Worm (Caenorhabditis elegans) whole organism, L4 larva: ENCODE measurements around the gene fzr-1.
A peak's percentile ranks its signal among the peaks of the same experiment; 100 is the strongest.

ENCODE experiments used
- D1046.2 ChIP-seq: fragments of 200-800 bp; sonication (Bioruptor generic); IDR thresholded peaks from 2 replicates; pipeline ENCODE4 v1.3.6; 2022; ENCODE audit warnings: missing genetic modification characterization, missing compliant biosample characterization
- R02D3.7 ChIP-seq: fragments of 150-350 bp; sonication (generic microtip); optimal IDR thresholded peaks from 3 replicates; lab custom pipeline; 2014; ENCODE audit warnings: missing biosample characterization, missing genetic modification characterization
- T20F7.1 ChIP-seq: fragments of 200-800 bp; sonication (Bioruptor generic); optimal IDR thresholded peaks from 2 replicates; lab custom pipeline; 2018; ENCODE audit warnings: mild to moderate bottlenecking, missing genetic modification characterization, missing compliant biosample characterization
- T26A8.4 ChIP-seq: fragments of 200-800 bp; sonication (Bioruptor generic); IDR thresholded peaks from 2 replicates; pipeline ENCODE4 v1.3.6; 2022; ENCODE audit warnings: missing genetic modification characterization, missing compliant biosample characterization
- Y5F2A.4 ChIP-seq: fragments of 200-800 bp; sonication (Bioruptor generic); optimal IDR thresholded peaks from 2 replicates; lab custom pipeline; 2018; ENCODE audit warnings: mild to moderate bottlenecking, missing genetic modification characterization, missing compliant biosample characterization
- ZK337.2 ChIP-seq: fragments of 200-800 bp; sonication (Bioruptor generic); IDR thresholded peaks from 2 replicates; pipeline ENCODE4 v1.3.6; 2022; ENCODE audit warnings: missing genetic modification reagents, missing genetic modification characterization, missing compliant biosample characterization
- aly-2 ChIP-seq: sonication (generic microtip); optimal IDR thresholded peaks from 2 replicates; lab custom pipeline; 2018; ENCODE audit warnings: missing biosample characterization, missing genetic modification characterization
- ceh-32 ChIP-seq: sonication (generic microtip); optimal IDR thresholded peaks from 2 replicates; lab custom pipeline; 2016; ENCODE audit warnings: mild to moderate bottlenecking, missing genetic modification characterization, missing compliant biosample characterization; ENCODE audit not compliant: poor library complexity
- ceh-62 ChIP-seq: sonication (generic microtip); optimal IDR thresholded peaks from 2 replicates; lab custom pipeline; 2017; ENCODE audit warnings: missing biosample characterization, missing genetic modification characterization
- daf-16 ChIP-seq, 3 experiments: sonication (generic microtip); optimal IDR thresholded peaks; 2 replicates each; lab custom pipeline; 2016 to 2017; ENCODE audit warnings: missing genetic modification characterization in 3 of 3, missing genetic modification reagents in 3 of 3, mild to moderate bottlenecking in 2 of 3, missing compliant biosample characterization in 2 of 3, missing biosample characterization in 1 of 3, moderate library complexity in 1 of 3
- daf-19 ChIP-seq: fragments of 200-800 bp; sonication (Bioruptor generic); conservative IDR thresholded peaks from 2 replicates; pipeline ENCODE4 v1.3.6; 2022; ENCODE audit warnings: missing genetic modification characterization, missing compliant biosample characterization
- daf-8 ChIP-seq: fragments of 200-800 bp; sonication (Bioruptor generic); IDR thresholded peaks from 2 replicates; pipeline ENCODE4 v1.3.6; 2022; ENCODE audit warnings: missing genetic modification characterization, missing compliant biosample characterization
- dmd-8 ChIP-seq: fragments of 200-800 bp; sonication (Bioruptor generic); IDR thresholded peaks from 2 replicates; pipeline ENCODE4 v1.3.6; 2022; ENCODE audit warnings: missing genetic modification characterization, missing compliant biosample characterization
- dve-1 ChIP-seq: sonication (generic microtip); optimal IDR thresholded peaks from 2 replicates; lab custom pipeline; 2017; ENCODE audit warnings: antibody characterized with exemption, mild to moderate bottlenecking, missing genetic modification characterization, missing compliant biosample characterization; ENCODE audit not compliant: insufficient read depth
- gei-8 ChIP-seq: fragments of 200-800 bp; sonication (Bioruptor generic); optimal IDR thresholded peaks from 2 replicates; lab custom pipeline; 2018; ENCODE audit warnings: mild to moderate bottlenecking, missing genetic modification characterization, missing compliant biosample characterization
- hif-1 ChIP-seq, 2 experiments: sonication (generic microtip); optimal IDR thresholded peaks; 2 replicates each; lab custom pipeline; 2016 to 2017; ENCODE audit warnings: missing compliant biosample characterization in 2 of 2, missing genetic modification characterization in 2 of 2, missing genetic modification reagents in 2 of 2, missing genotype in 2 of 2, mild to moderate bottlenecking in 1 of 2
- hlh-11 ChIP-seq: fragments of 200-800 bp; sonication (Bioruptor generic); optimal IDR thresholded peaks from 2 replicates; lab custom pipeline; 2018; ENCODE audit warnings: mild to moderate bottlenecking, missing genetic modification characterization, missing compliant biosample characterization
- hmg-1.1 ChIP-seq: fragments of 200-800 bp; sonication (Bioruptor generic); IDR thresholded peaks from 2 replicates; pipeline ENCODE4 v1.3.6; 2022; ENCODE audit warnings: missing genetic modification reagents, missing genetic modification characterization, missing compliant biosample characterization
- jun-1 ChIP-seq: fragments of 150-350 bp; optimal IDR thresholded peaks from 2 replicates; lab custom pipeline; 2014; ENCODE audit warnings: missing biosample characterization, missing genetic modification reagents, missing genetic modification characterization
- lim-7 ChIP-seq: fragments of 200-800 bp; sonication (Bioruptor generic); IDR thresholded peaks from 2 replicates; pipeline ENCODE4 v1.3.6; 2022; ENCODE audit warnings: missing genetic modification characterization, missing compliant biosample characterization
- lin-15B ChIP-seq: fragments of 150-350 bp; sonication (generic microtip); optimal IDR thresholded peaks from 3 replicates; lab custom pipeline; 2014; ENCODE audit warnings: missing biosample characterization, missing genetic modification characterization
- lin-39 ChIP-seq: fragments of 150-350 bp; optimal IDR thresholded peaks from 2 replicates; lab custom pipeline; 2014; ENCODE audit warnings: missing biosample characterization, missing genetic modification reagents, missing genetic modification characterization
- lir-3 ChIP-seq: sonication (generic microtip); optimal IDR thresholded peaks from 2 replicates; lab custom pipeline; 2016; ENCODE audit warnings: mild to moderate bottlenecking, missing genetic modification characterization, missing compliant biosample characterization
- lsy-2 ChIP-seq, 2 experiments: fragments of 150-350 bp in 1 of 2; sonication (generic microtip) in 1 of 2; optimal IDR thresholded peaks; 2 replicates each; lab custom pipeline; 2014 to 2017; ENCODE audit warnings: missing biosample characterization in 2 of 2, missing genetic modification characterization in 2 of 2
- madf-9 ChIP-seq: fragments of 200-800 bp; sonication (Bioruptor generic); conservative IDR thresholded peaks from 2 replicates; pipeline ENCODE4 v1.3.6; 2022; ENCODE audit warnings: missing genetic modification reagents, missing genetic modification characterization, missing compliant biosample characterization
- mep-1 ChIP-seq: fragments of 150-350 bp; sonication (generic microtip); optimal IDR thresholded peaks from 3 replicates; lab custom pipeline; 2014; ENCODE audit warnings: missing biosample characterization, missing genetic modification characterization
- mes-2 ChIP-seq: sonication (generic microtip); optimal IDR thresholded peaks from 2 replicates; lab custom pipeline; 2016; ENCODE audit warnings: missing genotype, mild to moderate bottlenecking, missing genetic modification characterization, missing compliant biosample characterization; ENCODE audit not compliant: poor library complexity, severe bottlenecking
- mxl-2 ChIP-seq: fragments of 200-800 bp; sonication (Bioruptor generic); conservative IDR thresholded peaks from 2 replicates; pipeline ENCODE4 v1.3.6; 2022; ENCODE audit warnings: missing genetic modification reagents, missing genetic modification characterization, missing compliant biosample characterization
- mxl-3 ChIP-seq: fragments of 200-800 bp; sonication (Bioruptor generic); optimal IDR thresholded peaks from 2 replicates; lab custom pipeline; 2018; ENCODE audit warnings: mild to moderate bottlenecking, missing genetic modification characterization, missing compliant biosample characterization
- nhr-10 ChIP-seq: fragments of 150-350 bp; optimal IDR thresholded peaks from 2 replicates; lab custom pipeline; 2014; ENCODE audit warnings: missing biosample characterization, missing genetic modification characterization
- nhr-102 ChIP-seq: sonication (generic microtip); optimal IDR thresholded peaks from 2 replicates; lab custom pipeline; 2016; ENCODE audit warnings: mild to moderate bottlenecking, missing genetic modification characterization, moderate library complexity, missing compliant biosample characterization
- nhr-11 ChIP-seq: fragments of 150-350 bp; optimal IDR thresholded peaks from 2 replicates; lab custom pipeline; 2014; ENCODE audit warnings: missing biosample characterization, missing genetic modification characterization
- nhr-111 ChIP-seq: fragments of 200-800 bp; sonication (Bioruptor generic); optimal IDR thresholded peaks from 2 replicates; lab custom pipeline; 2018; ENCODE audit warnings: mild to moderate bottlenecking, missing genetic modification characterization, missing compliant biosample characterization
- nhr-237 ChIP-seq: sonication (generic microtip); optimal IDR thresholded peaks from 2 replicates; lab custom pipeline; 2017; ENCODE audit warnings: missing biosample characterization, missing genetic modification characterization
- nhr-28 ChIP-seq: fragments of 150-350 bp; optimal IDR thresholded peaks from 2 replicates; lab custom pipeline; 2014; ENCODE audit warnings: missing biosample characterization, missing genetic modification characterization
- nhr-41 ChIP-seq: fragments of 200-800 bp; sonication (Bioruptor generic); IDR thresholded peaks from 2 replicates; pipeline ENCODE4 v1.3.6; 2022; ENCODE audit warnings: missing genetic modification reagents, missing genetic modification characterization, missing compliant biosample characterization
- nhr-48 ChIP-seq: sonication (generic microtip); optimal IDR thresholded peaks from 2 replicates; lab custom pipeline; 2016; ENCODE audit warnings: mild to moderate bottlenecking, missing genetic modification characterization, missing compliant biosample characterization
- nhr-76 ChIP-seq: fragments of 150-350 bp; optimal IDR thresholded peaks from 2 replicates; lab custom pipeline; 2014; ENCODE audit warnings: missing biosample characterization, missing genetic modification characterization
- pha-4 ChIP-seq, 2 experiments: fragments of 150-350 bp in 1 of 2; fragments of 200-800 bp in 1 of 2; sonication (Bioruptor generic) in 1 of 2; IDR thresholded peaks in 1 of 2; optimal IDR thresholded peaks in 1 of 2; 2 replicates each; pipeline versions ENCODE4 v1.3.6 to Lab custom; 2014 to 2022; ENCODE audit warnings: missing genetic modification characterization in 2 of 2, missing genetic modification reagents in 2 of 2, missing biosample characterization in 1 of 2, missing compliant biosample characterization in 1 of 2
- pqm-1 ChIP-seq: sonication (generic microtip); optimal IDR thresholded peaks from 2 replicates; lab custom pipeline; 2017; ENCODE audit warnings: missing biosample characterization, missing genetic modification characterization
- saeg-2 ChIP-seq: fragments of 200-800 bp; sonication (Bioruptor generic); IDR thresholded peaks from 2 replicates; pipeline ENCODE4 v1.3.6; 2022; ENCODE audit warnings: missing genetic modification reagents, missing genetic modification characterization, missing compliant biosample characterization
- sdz-12 ChIP-seq: fragments of 200-800 bp; sonication (Bioruptor generic); optimal IDR thresholded peaks from 2 replicates; lab custom pipeline; 2018; ENCODE audit warnings: mild to moderate bottlenecking, missing genetic modification characterization, missing compliant biosample characterization
- skn-1 ChIP-seq: fragments of 150-350 bp; optimal IDR thresholded peaks from 2 replicates; lab custom pipeline; 2014; ENCODE audit warnings: missing biosample characterization, missing genetic modification characterization
- snpc-4 ChIP-seq: fragments of 150-350 bp; optimal IDR thresholded peaks from 2 replicates; lab custom pipeline; 2014; ENCODE audit warnings: missing biosample characterization, missing genetic modification characterization
- tag-97 ChIP-seq: fragments of 200-800 bp; sonication (Bioruptor generic); IDR thresholded peaks from 2 replicates; pipeline ENCODE4 v1.3.6; 2022; ENCODE audit warnings: missing genetic modification characterization, missing compliant biosample characterization
- unc-130 ChIP-seq: sonication (generic microtip); optimal IDR thresholded peaks from 2 replicates; lab custom pipeline; 2016; ENCODE audit warnings: missing genetic modification reagents, missing genetic modification characterization, missing compliant biosample characterization
- unc-39 ChIP-seq: sonication (generic microtip); optimal IDR thresholded peaks from 2 replicates; lab custom pipeline; 2017; ENCODE audit warnings: missing biosample characterization, missing genetic modification characterization
- zag-1 ChIP-seq: fragments of 150-350 bp; optimal IDR thresholded peaks from 2 replicates; lab custom pipeline; 2014; ENCODE audit warnings: missing biosample characterization, missing genetic modification characterization
- zfp-2 ChIP-seq: sonication (generic microtip); optimal IDR thresholded peaks from 2 replicates; lab custom pipeline; 2016; ENCODE audit warnings: mild to moderate bottlenecking, missing genetic modification characterization, missing compliant biosample characterization
- zfp-3 ChIP-seq: fragments of 200-800 bp; sonication (Bioruptor generic); conservative IDR thresholded peaks from 2 replicates; pipeline ENCODE4 v1.3.6; 2022; ENCODE audit warnings: missing genetic modification reagents, missing genetic modification characterization, missing compliant biosample characterization
- zip-11 ChIP-seq: fragments of 200-800 bp; sonication (Bioruptor generic); IDR thresholded peaks from 2 replicates; pipeline ENCODE4 v1.3.6; 2022; ENCODE audit warnings: missing genetic modification characterization, missing compliant biosample characterization

fzr-1 gene

DNA sequence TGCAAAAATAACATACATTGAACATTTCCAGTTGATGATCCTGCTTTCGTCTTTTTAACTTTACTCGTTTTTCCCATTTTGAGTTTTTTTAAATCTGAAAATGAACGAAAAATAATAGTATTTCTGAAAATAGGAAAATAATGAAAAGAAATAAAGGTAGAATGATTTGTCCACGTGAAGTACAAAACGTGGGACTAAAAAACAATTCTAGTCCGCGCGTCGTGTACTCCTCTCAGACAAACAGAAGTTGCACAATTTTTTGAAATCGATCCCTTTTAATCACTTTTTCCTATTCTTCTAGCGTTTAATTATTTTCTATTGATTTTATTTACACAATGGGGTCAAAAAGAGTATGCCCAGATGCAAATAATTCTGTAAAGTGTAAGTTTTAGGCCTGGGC is 53.2 kb downstream of the fzr-1 start, which contains the start of the genes E02H1.1 and tag-124 (continued):
- TF ChIP-seq pha-4 (GFP tag; IDR thresholded peaks at IDR 0.05; lab: Robert Waterston, UW) (0 out of 2 replicates have a peak, but pooled peaks have one; percentile 9), pha-4 (tag; optimal IDR thresholded peaks at IDR 0.05; lab: Kevin White, UChicago) (peak; percentile 49), mxl-2 (no peak), zfp-2 (tag; lab: Kevin White, UChicago) (no peak), nhr-11 (tag; lab: Kevin White, UChicago) (peak; percentile 87), mes-2 (tag; lab: Kevin White, UChicago) (peak; percentile 99), snpc-4 (tag; lab: Kevin White, UChicago) (no peak), hlh-11 (tag; lab: Kevin White, UChicago) (peak; percentile 33), mxl-3 (GFP tag; lab: Kevin White, UChicago) (peak; percentile 32), nhr-111 (GFP tag; lab: Kevin White, UChicago) (no peak), aly-2 (tag; lab: Kevin White, UChicago) (no peak), T20F7.1 (GFP tag; lab: Kevin White, UChicago) (peak; percentile 82), nhr-41 (GFP tag; lab: Robert Waterston, UW) (no peak), lsy-2 (tag; optimal IDR thresholded peaks at IDR 0.05; lab: Kevin White, UChicago) (peak in 1 of 2 experiments; percentile 89), lin-15B (tag; lab: Kevin White, UChicago) (no peak), nhr-28 (tag; lab: Kevin White, UChicago) (peak; percentile 35), lir-3 (no peak), mep-1 (tag; lab: Kevin White, UChicago) (peak; percentile 69), lim-7 (GFP tag; lab: Robert Waterston, UW) (no peak), sdz-12 (GFP tag; lab: Kevin White, UChicago) (no peak), nhr-237 (tag; lab: Kevin White, UChicago) (no peak), nhr-48 (peak; percentile 33), dmd-8 (GFP tag; lab: Robert Waterston, UW) (no peak), ZK337.2 (peak; percentile 83), zfp-3 (GFP tag; lab: Robert Waterston, UW) (no peak), daf-16 (GFP tag; optimal IDR thresholded peaks at IDR 0.05; lab: Kevin White, UChicago) (peak in 1 of 2 experiments; percentile 11), daf-16 (tag; optimal IDR thresholded peaks at IDR 0.05; lab: Kevin White, UChicago) (peak; percentile 23), zag-1 (tag; lab: Kevin White, UChicago) (no peak), hif-1 (tag; optimal IDR thresholded peaks at IDR 0.05; lab: Kevin White, UChicago) (peak in 1 of 2 experiments; percentile 90), Y5F2A.4 (GFP tag; lab: Kevin White, UChicago) (no peak), saeg-2 (GFP tag; lab: Robert Waterston, UW) (no peak), dve-1 (peak; percentile 66), hmg-1.1 (GFP tag; lab: Robert Waterston, UW) (peak; percentile 62), daf-19 (GFP tag; lab: Robert Waterston, UW) (no peak), gei-8 (GFP tag; lab: Kevin White, UChicago) (no peak), lin-39 (no peak), nhr-76 (no peak), madf-9 (GFP tag; lab: Robert Waterston, UW) (peak; percentile 66), T26A8.4 (GFP tag; lab: Robert Waterston, UW) (no peak), jun-1 (tag; lab: Kevin White, UChicago) (no peak), unc-39 (tag; lab: Kevin White, UChicago) (no peak), D1046.2 (GFP tag; lab: Robert Waterston, UW) (no peak), zip-11 (no peak), daf-8 (GFP tag; lab: Robert Waterston, UW) (no peak), ceh-62 (tag; lab: Kevin White, UChicago) (no peak), ceh-32 (no peak), unc-130 (GFP tag; lab: Kevin White, UChicago) (peak; percentile 84), tag-97 (0 out of 2 replicates have a peak, but pooled peaks have one; percentile 51), pqm-1 (no peak), skn-1 (tag; lab: Kevin White, UChicago) (no peak), nhr-102 (peak; percentile 48), R02D3.7 (tag; lab: Kevin White, UChicago) (no peak), nhr-10 (no peak)
